Worm (Caenorhabditis elegans) whole organism, mixed stage, embryonic: ENCODE measurements around the gene rgr-1.

Experiments used
- flh-1 ChIP-seq: fragments of 200-800 bp; sonication (Bioruptor generic); optimal IDR thresholded peaks from 2 replicates; lab custom pipeline; 2018; ENCODE audit warnings: mild to moderate bottlenecking, missing genetic modification characterization, moderate library complexity, missing compliant biosample characterization
- lsy-2 ChIP-seq: fragments of 150-350 bp; optimal IDR thresholded peaks from 2 replicates; lab custom pipeline; 2014; ENCODE audit warnings: missing biosample characterization, missing genetic modification characterization
- mab-5 ChIP-seq: fragments of 150-350 bp; optimal IDR thresholded peaks from 2 replicates; lab custom pipeline; 2014; ENCODE audit warnings: missing biosample characterization, missing genetic modification characterization
- mls-2 ChIP-seq: sonication (generic microtip); optimal IDR thresholded peaks from 2 replicates; lab custom pipeline; 2016; ENCODE audit warnings: mild to moderate bottlenecking, missing genetic modification characterization, moderate library complexity, missing compliant biosample characterization
- unc-62 ChIP-seq: fragments of 150-350 bp; optimal IDR thresholded peaks from 2 replicates; lab custom pipeline; 2014; ENCODE audit warnings: missing biosample characterization, missing genetic modification reagents, missing genetic modification characterization

The rgr-1 gene

ce11 chrIII:9453962-9454361 lies 60.4 kb downstream of the rgr-1 start, which contains the start of gene F54C8.7:
Gene F54C8.7, minus strand, starts transcription at chrIII:9454062.
- TF ChIP-seq lsy-2 (tag; lab: Kevin White, UChicago) (no peak), unc-62 (no peak), flh-1 (GFP tag; lab: Kevin White, UChicago) (no peak), mls-2 (tag; lab: Kevin White, UChicago) (no peak), mab-5 (tag; lab: Kevin White, UChicago) (no peak)
